Fruit fly (Drosophila melanogaster): Measurements from ENCODE around the gene Herc4.

Gene Herc4

DNA sequence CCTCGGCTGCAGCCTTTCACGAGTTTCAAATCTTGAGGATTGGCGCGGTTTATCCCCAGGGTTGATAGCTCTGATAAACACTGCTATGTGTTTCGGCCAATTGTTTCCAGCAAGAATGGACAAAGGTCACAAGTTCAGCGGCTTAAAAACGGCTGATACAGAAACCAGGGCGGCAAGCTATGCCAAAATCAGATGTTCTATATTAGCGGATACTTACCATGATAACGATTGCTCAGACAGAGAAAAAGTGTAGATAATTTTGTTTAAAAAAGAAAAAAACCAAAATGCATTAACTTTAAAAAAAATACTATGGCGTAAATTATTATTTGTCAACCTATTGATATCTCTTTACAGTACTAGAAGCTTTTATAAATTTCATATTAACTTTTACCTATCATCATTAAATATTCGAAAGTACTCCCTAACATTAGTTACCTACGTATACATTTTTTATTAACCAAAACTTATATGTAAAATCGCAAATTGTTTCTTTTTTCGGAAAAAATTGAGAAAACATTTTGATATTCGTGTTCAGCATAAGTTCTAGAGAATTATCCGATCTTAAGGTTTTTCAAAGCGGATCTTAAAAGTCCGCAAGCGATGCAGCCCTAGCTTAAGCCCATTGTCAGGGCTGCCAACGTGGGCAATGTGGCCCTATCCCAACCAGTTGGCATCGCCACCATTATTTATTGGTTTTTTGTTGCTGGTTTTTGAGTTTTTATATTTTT lies at the start of gene Herc4, which contains the start of gene sturkopf:
Gene Herc4 (plus strand): TSS at position 658 of the 728 bp plus-strand sequence.
Gene sturkopf (minus strand): TSS at position 339 of the 728 bp plus-strand sequence.
- TF ChIP-seq CG11294 (GFP tag; IDR thresholded peaks at IDR 0.05) (no peak), Sox15 (GFP tag; optimal IDR thresholded peaks at IDR 0.05) (peak; percentile 76), cyc (GFP tag; optimal IDR thresholded peaks at IDR 0.05) (peak; percentile 60), salr (GFP tag; optimal IDR thresholded peaks at IDR 0.05) (peak in 1 of 2 experiments; percentile 41), CG11902 (GFP tag; optimal IDR thresholded peaks at IDR 0.05) (peak; percentile 41), svp (GFP tag) (peak; percentile 97), CG16779 (tag; optimal IDR thresholded peaks at IDR 0.05) (no peak), eg (GFP tag; IDR thresholded peaks at IDR 0.05) (peak; percentile 59; the same call in 2 of the 3 replicates), acj6 (GFP tag; optimal IDR thresholded peaks at IDR 0.05) (peak; percentile 82), CG31627 (GFP tag; optimal IDR thresholded peaks at IDR 0.05) (peak; percentile 85), OdsH (GFP tag; optimal IDR thresholded peaks at IDR 0.05) (peak; percentile 76), CG7368 (GFP tag; optimal IDR thresholded peaks at IDR 0.05) (no peak), Eip78C (GFP tag) (peak; percentile 93), esn (GFP tag; optimal IDR thresholded peaks at IDR 0.05) (peak; percentile 93), achi (GFP tag; optimal IDR thresholded peaks at IDR 0.05) (peak; percentile 68), Sox14 (GFP tag; optimal IDR thresholded peaks at IDR 0.05) (peak; percentile 88), CG6854 (GFP tag; optimal IDR thresholded peaks at IDR 0.05) (peak; percentile 45), dsx (GFP tag; optimal IDR thresholded peaks at IDR 0.05; ENCODE audit: poor library complexity, severe bottlenecking) (peak; percentile 48), fkh (GFP tag; optimal IDR thresholded peaks at IDR 0.05) (no peak), CG10631 (GFP tag; optimal IDR thresholded peaks at IDR 0.05) (peak; percentile 96), CG4318 (GFP tag; optimal IDR thresholded peaks at IDR 0.05) (no peak), CG6163 (GFP tag; IDR thresholded peaks at IDR 0.05) (peak; percentile 84), topi (GFP tag; optimal IDR thresholded peaks at IDR 0.05) (peak; percentile 79), Ets21C (GFP tag; optimal IDR thresholded peaks at IDR 0.05) (no peak), pdm3 (GFP tag; optimal IDR thresholded peaks at IDR 0.05) (peak; percentile 81), Eip93F (GFP tag; optimal IDR thresholded peaks at IDR 0.05) (no peak), vri (GFP tag; optimal IDR thresholded peaks at IDR 0.05) (peak; percentile 40), net (GFP tag; optimal IDR thresholded peaks at IDR 0.05) (peak; percentile 75), spab (GFP tag; optimal IDR thresholded peaks at IDR 0.05) (peak; percentile 21), lz (GFP tag; optimal IDR thresholded peaks at IDR 0.05) (peak; percentile 92), dac (GFP tag; optimal IDR thresholded peaks at IDR 0.05) (no peak), CG6808 (GFP tag; optimal IDR thresholded peaks at IDR 0.05) (no peak), Gug (GFP tag; IDR thresholded peaks at IDR 0.05) (peak; percentile 34; the same call in 1 of the 2 replicates), CG8319 (GFP tag; optimal IDR thresholded peaks at IDR 0.05) (peak; percentile 55), fd59A (GFP tag; optimal IDR thresholded peaks at IDR 0.05) (peak; percentile 71), ss (GFP tag; optimal IDR thresholded peaks at IDR 0.05) (peak; percentile 40 to 75), CG3919 (GFP tag; optimal IDR thresholded peaks at IDR 0.05) (no peak), CG10669 (GFP tag; optimal IDR thresholded peaks at IDR 0.05) (no peak), Smox (GFP tag; optimal IDR thresholded peaks at IDR 0.05) (no peak), CG11762 (GFP tag; optimal IDR thresholded peaks at IDR 0.05; ENCODE audit: insufficient read depth) (peak; percentile 57), CG6276 (GFP tag; optimal IDR thresholded peaks at IDR 0.05) (no peak), CG32006 (GFP tag; optimal IDR thresholded peaks at IDR 0.05) (peak; percentile 87), CG1621 (tag; optimal IDR thresholded peaks at IDR 0.05) (peak; percentile 38), CG6792 (GFP tag; optimal IDR thresholded peaks at IDR 0.05) (peak; percentile 85), CG8632 (GFP tag; optimal IDR thresholded peaks at IDR 0.05) (peak; percentile 78), Lpt (GFP tag; optimal IDR thresholded peaks at IDR 0.05) (peak; percentile 64), CG3032 (tag; optimal IDR thresholded peaks at IDR 0.05) (peak; percentile 83), Hr39 (GFP tag; optimal IDR thresholded peaks at IDR 0.05) (peak; percentile 83), Blimp-1 (GFP tag; optimal IDR thresholded peaks at IDR 0.05) (peak; percentile 45), Ets96B (tag; optimal IDR thresholded peaks at IDR 0.05) (peak; percentile 54)
